Worm (Caenorhabditis elegans): ENCODE data around the gene lgc-50.
A peak's percentile ranks its signal among the peaks of the same experiment; 100 is the strongest.

Gene lgc-50

DNA sequence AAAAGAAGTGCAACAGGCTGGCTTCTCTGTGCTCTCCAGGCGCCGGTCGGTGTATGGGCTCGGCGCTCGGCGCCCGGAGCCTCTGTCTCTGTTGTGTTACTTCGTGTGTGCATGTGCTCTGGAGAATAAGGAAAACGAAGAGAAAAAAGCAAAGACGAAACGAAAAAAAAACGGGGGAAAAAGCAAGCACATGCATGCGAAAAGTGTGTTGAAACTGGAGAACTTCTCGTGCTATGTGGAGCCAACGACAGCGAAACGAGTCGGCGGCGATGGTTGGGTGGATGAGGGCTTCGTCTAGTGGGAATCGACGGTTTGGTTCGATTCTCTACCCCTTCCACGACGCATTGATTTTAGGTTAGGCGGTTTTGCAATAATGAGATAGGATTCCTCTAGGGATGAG is 7.9 kb downstream of the lgc-50 start (continued):
- TF ChIP-seq zag-1 (tag; optimal IDR thresholded peaks at IDR 0.05) (no peak), hlh-30 (tag; optimal IDR thresholded peaks at IDR 0.05; ENCODE audit: insufficient read depth) (peak; percentile 85), nhr-111 (GFP tag; optimal IDR thresholded peaks at IDR 0.05) (no peak), lin-38 (GFP tag; IDR thresholded peaks at IDR 0.05) (peak; percentile 65), F26F4.8 (GFP tag; conservative IDR thresholded peaks at IDR 0.05) (no peak), Y105C5A.15 (GFP tag; IDR thresholded peaks at IDR 0.05) (0 out of 2 replicates have a peak, but pooled peaks have one; percentile 68), pha-4 (GFP tag; IDR thresholded peaks at IDR 0.05) (peak; percentile 61; the same call in 1 of the 2 replicates), pha-4 (tag; optimal IDR thresholded peaks at IDR 0.05) (no peak), mep-1 (tag; optimal IDR thresholded peaks at IDR 0.05) (peak; percentile 74), unc-130 (GFP tag; optimal IDR thresholded peaks at IDR 0.05) (no peak), egl-43 (GFP tag; IDR thresholded peaks at IDR 0.05) (peak; percentile 79), hif-1 (tag; optimal IDR thresholded peaks at IDR 0.05) (peak in 1 of 2 experiments; percentile 36), Y75B8A.6 (GFP tag; IDR thresholded peaks at IDR 0.05) (no peak), F44E2.7 (GFP tag; IDR thresholded peaks at IDR 0.05) (no peak), tag-97 (GFP tag; IDR thresholded peaks at IDR 0.05) (no peak), dmd-6 (GFP tag; IDR thresholded peaks at IDR 0.05) (peak; percentile 62), nhr-76 (tag; optimal IDR thresholded peaks at IDR 0.05) (no peak), ctbp-1 (GFP tag; IDR thresholded peaks at IDR 0.05) (peak; percentile 64; the same call in 1 of the 2 replicates), Y5F2A.4 (GFP tag; optimal IDR thresholded peaks at IDR 0.05) (peak; percentile 14), mdt-29 (GFP tag; IDR thresholded peaks at IDR 0.05) (0 out of 2 replicates have a peak, but pooled peaks have one; percentile 35), F37D6.2 (tag; optimal IDR thresholded peaks at IDR 0.05) (no peak), ceh-32 (tag; optimal IDR thresholded peaks at IDR 0.05; ENCODE audit: poor library complexity) (no peak), Y48G9A.11 (GFP tag; IDR thresholded peaks at IDR 0.05) (peak; percentile 58; the same call in 1 of the 2 replicates), ZK546.5 (tag; optimal IDR thresholded peaks at IDR 0.05) (no peak), F10B5.3 (tag; optimal IDR thresholded peaks at IDR 0.05) (no peak), nhr-77 (tag; optimal IDR thresholded peaks at IDR 0.05) (no peak), snpc-4 (tag; optimal IDR thresholded peaks at IDR 0.05) (no peak), nhr-237 (tag; optimal IDR thresholded peaks at IDR 0.05) (no peak), fos-1 (tag; optimal IDR thresholded peaks at IDR 0.05) (no peak), nhr-48 (tag; optimal IDR thresholded peaks at IDR 0.05) (peak; percentile 18), F49E8.2 (tag; optimal IDR thresholded peaks at IDR 0.05; ENCODE audit: borderline replicate concordance) (no peak), gei-8 (GFP tag; optimal IDR thresholded peaks at IDR 0.05) (no peak), nhr-102 (tag; optimal IDR thresholded peaks at IDR 0.05) (peak; percentile 19), spr-1 (tag; optimal IDR thresholded peaks at IDR 0.05) (peak; percentile 5), nhr-10 (tag; optimal IDR thresholded peaks at IDR 0.05) (no peak), hmg-1.1 (GFP tag; IDR thresholded peaks at IDR 0.05) (peak; percentile 77), arid-1 (GFP tag; conservative IDR thresholded peaks at IDR 0.05) (no peak), zip-2 (tag; optimal IDR thresholded peaks at IDR 0.05) (no peak), attf-4 (tag; optimal IDR thresholded peaks at IDR 0.05) (no peak), daf-16 (GFP tag; optimal IDR thresholded peaks at IDR 0.05) (peak in 1 of 2 experiments; percentile 18), daf-16 (tag; optimal IDR thresholded peaks at IDR 0.05) (no peak), zfp-3 (GFP tag; conservative IDR thresholded peaks at IDR 0.05) (0 out of 2 replicates have a peak, but pooled peaks have one; percentile 17), jun-1 (tag; optimal IDR thresholded peaks at IDR 0.05) (no peak), lir-3 (tag; optimal IDR thresholded peaks at IDR 0.05) (no peak), tra-1 (GFP tag; IDR thresholded peaks at IDR 0.05) (peak; percentile 39; the same call in 1 of the 2 replicates), unc-39 (tag; optimal IDR thresholded peaks at IDR 0.05) (no peak), ztf-11 (tag; optimal IDR thresholded peaks at IDR 0.05) (no peak), madf-5 (GFP tag; IDR thresholded peaks at IDR 0.05) (0 out of 4 replicates have a peak, but pooled peaks of 1 of the 2 experiments have one; percentile 41), lsy-2 (tag; optimal IDR thresholded peaks at IDR 0.05) (peak in 1 of 2 experiments; percentile 63), mes-2 (tag; optimal IDR thresholded peaks at IDR 0.05; ENCODE audit: poor library complexity, severe bottlenecking) (no peak), nhr-25 (tag; optimal IDR thresholded peaks at IDR 0.05; ENCODE audit: borderline replicate concordance, insufficient read depth) (no peak)
